Fruit fly (Drosophila melanogaster): ENCODE data around the gene Acp32CD.

DNA sequence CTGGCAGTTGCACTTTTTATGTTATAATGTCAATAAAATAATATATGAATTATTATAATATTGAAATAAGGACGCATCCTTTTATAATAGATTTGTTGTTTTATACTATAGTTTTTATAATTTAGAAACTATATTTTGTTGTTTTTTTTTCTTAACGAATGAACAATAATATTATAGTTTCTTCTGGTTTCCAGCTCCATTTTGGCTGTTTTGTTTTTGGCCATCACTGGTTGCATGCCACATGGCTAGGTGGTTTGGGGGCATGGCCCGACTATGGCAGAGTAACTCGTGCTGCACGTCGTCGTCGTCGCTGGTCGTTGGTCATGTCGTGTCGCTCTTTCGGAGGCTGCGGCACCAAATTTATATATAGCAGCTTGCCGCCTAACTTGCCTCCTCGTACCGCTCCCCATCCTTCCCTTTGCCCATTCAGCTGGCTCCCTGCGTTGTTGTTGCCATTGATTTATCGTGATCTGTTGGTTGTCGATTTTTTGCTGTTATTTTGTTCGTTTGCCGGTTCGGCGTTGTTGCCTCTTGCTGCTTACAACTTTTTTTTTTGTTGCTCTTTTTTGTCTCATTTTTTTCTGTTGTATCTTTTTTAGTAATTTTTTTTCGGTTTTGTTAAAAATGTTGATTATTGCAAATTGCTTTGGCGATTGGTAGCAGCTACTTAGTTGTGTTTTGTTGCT, 17.0 kb downstream of the Acp32CD start:
- TF ChIP-seq insv (optimal IDR thresholded peaks at IDR 0.05) (no peak), psq (optimal IDR thresholded peaks at IDR 0.05) (no peak), Myc (optimal IDR thresholded peaks at IDR 0.05) (no peak), ttk (optimal IDR thresholded peaks at IDR 0.05) (no peak)
